Fruit fly (Drosophila melanogaster) whole organism, embryonic: ENCODE data around the gene CG6959.

Source experiments
- B-H2 ChIP-seq: fragments of 200-800 bp; sonication (Bioruptor generic); optimal IDR thresholded peaks from 2 replicates; lab custom pipeline; 2018; ENCODE audit warnings: missing biosample characterization, mild to moderate bottlenecking, missing genetic modification characterization
- Bgb ChIP-seq: fragments of 200-800 bp; sonication (Bioruptor generic); IDR thresholded peaks from 2 replicates; pipeline ENCODE4 v1.3.6; 2022; ENCODE audit warnings: missing biosample characterization, missing genetic modification characterization; ENCODE audit not compliant: partially characterized antibody
- CG10209 ChIP-seq: fragments of 200-800 bp; sonication (Bioruptor generic); optimal IDR thresholded peaks from 3 replicates; lab custom pipeline; 2017; ENCODE audit warnings: missing biosample characterization, mild to moderate bottlenecking, missing genetic modification characterization, missing genetic modification reagents
- CG10431 ChIP-seq: fragments of 200-800 bp; sonication (Bioruptor generic); optimal IDR thresholded peaks from 3 replicates; lab custom pipeline; 2018; ENCODE audit warnings: missing biosample characterization, mild to moderate bottlenecking, missing genetic modification characterization
- CG10979 ChIP-seq: fragments of 200-800 bp; sonication (Bioruptor generic); optimal IDR thresholded peaks from 2 replicates; lab custom pipeline; 2018; ENCODE audit warnings: missing biosample characterization, mild to moderate bottlenecking, missing genetic modification characterization, moderate library complexity
- CG11504 ChIP-seq: fragments of 200-800 bp; sonication (Bioruptor generic); optimal IDR thresholded peaks from 3 replicates; lab custom pipeline; 2019; ENCODE audit warnings: missing biosample characterization, mild to moderate bottlenecking, missing genetic modification characterization, moderate library complexity
- CG12659 ChIP-seq: fragments of 200-800 bp; sonication (Bioruptor generic); optimal IDR thresholded peaks from 3 replicates; lab custom pipeline; 2017; ENCODE audit warnings: mild to moderate bottlenecking, missing biosample characterization, missing genetic modification reagents, missing genetic modification characterization
- CG13287 ChIP-seq: fragments of 200-800 bp; sonication (Bioruptor generic); IDR thresholded peaks from 2 replicates; pipeline ENCODE4 v1.3.6; 2022; ENCODE audit warnings: missing biosample characterization, missing genetic modification characterization; ENCODE audit not compliant: partially characterized antibody
- CG14667 ChIP-seq: fragments of 200-800 bp; sonication (Bioruptor generic); IDR thresholded peaks from 2 replicates; pipeline ENCODE4 v1.3.6; 2022; ENCODE audit warnings: missing biosample characterization, missing genetic modification characterization
- CG1529 ChIP-seq: fragments of 200-800 bp; sonication (Bioruptor generic); optimal IDR thresholded peaks from 3 replicates; lab custom pipeline; 2018; ENCODE audit warnings: missing biosample characterization, missing genetic modification characterization
- CG15514 ChIP-seq: fragments of 200-800 bp; sonication (Bioruptor generic); optimal IDR thresholded peaks from 3 replicates; lab custom pipeline; 2017; ENCODE audit warnings: missing biosample characterization, missing genetic modification characterization, mild to moderate bottlenecking, moderate library complexity, missing genetic modification reagents
- CG15601 ChIP-seq: fragments of 200-800 bp; sonication (Bioruptor generic); optimal IDR thresholded peaks from 3 replicates; lab custom pipeline; 2019; ENCODE audit warnings: missing biosample characterization, mild to moderate bottlenecking, missing genetic modification characterization, moderate library complexity
- CG16813 ChIP-seq: fragments of 200-800 bp; sonication (Bioruptor generic); IDR thresholded peaks from 3 replicates; pipeline ENCODE4 v1.3.6; 2022; ENCODE audit warnings: missing biosample characterization, missing genetic modification characterization; ENCODE audit not compliant: partially characterized antibody
- CG17361 ChIP-seq: fragments of 200-800 bp; sonication (Bioruptor generic); IDR thresholded peaks from 3 replicates; pipeline ENCODE4 v1.3.6; 2022; ENCODE audit warnings: missing biosample characterization, missing genetic modification characterization
- CG17385 ChIP-seq: fragments of 200-800 bp; sonication (Bioruptor generic); optimal IDR thresholded peaks from 3 replicates; lab custom pipeline; 2018; ENCODE audit warnings: missing biosample characterization, mild to moderate bottlenecking, missing genetic modification characterization
- CG2116 ChIP-seq: fragments of 200-800 bp; sonication (Bioruptor generic); optimal IDR thresholded peaks from 3 replicates; lab custom pipeline; 2018; ENCODE audit warnings: missing biosample characterization, mild to moderate bottlenecking, missing genetic modification characterization
- CG33213 ChIP-seq: fragments of 200-800 bp; sonication (Bioruptor generic); optimal IDR thresholded peaks from 3 replicates; lab custom pipeline; 2016; ENCODE audit warnings: missing biosample characterization, missing genetic modification characterization
- CG42726 ChIP-seq: fragments of 200-800 bp; sonication (Bioruptor generic); IDR thresholded peaks from 2 replicates; pipeline ENCODE4 v1.3.6; 2022; ENCODE audit warnings: missing biosample characterization, missing genetic modification characterization; ENCODE audit not compliant: partially characterized antibody
- CG4404 ChIP-seq: fragments of 200-800 bp; sonication (Bioruptor generic); IDR thresholded peaks from 2 replicates; pipeline ENCODE4 v1.3.6; 2022; ENCODE audit warnings: missing biosample characterization, missing genetic modification characterization
- CG4854 ChIP-seq: fragments of 200-800 bp; sonication (Bioruptor generic); optimal IDR thresholded peaks from 2 replicates; lab custom pipeline; 2016; ENCODE audit warnings: missing biosample characterization, missing genetic modification characterization, inconsistent platforms
- CG7357 ChIP-seq: fragments of 200-800 bp; sonication (Bioruptor generic); IDR thresholded peaks from 3 replicates; pipeline ENCODE4 v1.3.6; 2022; ENCODE audit warnings: missing biosample characterization, missing genetic modification characterization
- CG7928 ChIP-seq: fragments of 200-800 bp; sonication (Bioruptor generic); optimal IDR thresholded peaks from 2 replicates; lab custom pipeline; 2017; ENCODE audit warnings: missing biosample characterization, mild to moderate bottlenecking, missing genetic modification characterization
- CG7987 ChIP-seq: fragments of 200-800 bp; sonication (Bioruptor generic); optimal IDR thresholded peaks from 2 replicates; lab custom pipeline; 2018; ENCODE audit warnings: missing biosample characterization, mild to moderate bottlenecking, missing genetic modification characterization, moderate library complexity
- CG8089 ChIP-seq: fragments of 200-800 bp; sonication (Bioruptor generic); optimal IDR thresholded peaks from 3 replicates; lab custom pipeline; 2016; ENCODE audit warnings: missing biosample characterization, missing genetic modification characterization
- CG8290 ChIP-seq, 3 experiments: fragments of 200-800 bp; sonication (Bioruptor generic); optimal IDR thresholded peaks; 2 replicates each; lab custom pipeline; 2016 to 2019; ENCODE audit warnings: missing biosample characterization in 3 of 3, missing genetic modification characterization in 3 of 3, mild to moderate bottlenecking in 2 of 3, moderate library complexity in 1 of 3
- CG8765 ChIP-seq: fragments of 200-800 bp; sonication (Bioruptor generic); IDR thresholded peaks from 2 replicates; pipeline ENCODE4 v1.3.6; 2022; ENCODE audit warnings: missing biosample characterization, missing genetic modification characterization
- Doc2 ChIP-seq: fragments of 200-800 bp; sonication (Bioruptor generic); IDR thresholded peaks from 2 replicates; pipeline ENCODE4 v1.3.6; 2022; ENCODE audit warnings: missing biosample characterization, missing genetic modification characterization
- Dref ChIP-seq: fragments of 200-800 bp; sonication (Bioruptor generic); IDR thresholded peaks from 2 replicates; pipeline ENCODE4 v1.3.6; 2022; ENCODE audit warnings: missing biosample characterization, missing genetic modification characterization
- Fer3 ChIP-seq: fragments of 200-800 bp; sonication (Bioruptor generic); optimal IDR thresholded peaks from 2 replicates; lab custom pipeline; 2018; ENCODE audit warnings: missing biosample characterization, mild to moderate bottlenecking, missing genetic modification characterization, moderate library complexity
- HLH54F ChIP-seq: fragments of 200-800 bp; sonication (Bioruptor generic); optimal IDR thresholded peaks from 3 replicates; lab custom pipeline; 2016; ENCODE audit warnings: missing biosample characterization, missing genetic modification characterization
- Hmx ChIP-seq: fragments of 200-800 bp; sonication (Bioruptor generic); optimal IDR thresholded peaks from 2 replicates; lab custom pipeline; 2016; ENCODE audit warnings: missing biosample characterization, missing genetic modification characterization
- MESR4 ChIP-seq: fragments of 200-800 bp; sonication (Bioruptor generic); optimal IDR thresholded peaks from 2 replicates; lab custom pipeline; 2018; ENCODE audit warnings: missing biosample characterization, mild to moderate bottlenecking, missing genetic modification characterization, moderate library complexity
- Med ChIP-seq: fragments of 200-800 bp; sonication (Bioruptor generic); peaks from one replicate; lab custom pipeline; 2016; ENCODE audit warnings: missing biosample characterization, missing genetic modification characterization, mild to moderate bottlenecking, inconsistent platforms, moderate library complexity
- Opbp ChIP-seq: fragments of 200-800 bp; sonication (Bioruptor generic); IDR thresholded peaks from 3 replicates; pipeline ENCODE4 v1.3.6; 2022; ENCODE audit warnings: missing biosample characterization, missing genetic modification characterization; ENCODE audit not compliant: partially characterized antibody
- amos ChIP-seq: fragments of 200-800 bp; sonication (Bioruptor generic); IDR thresholded peaks from 2 replicates; pipeline ENCODE4 v1.3.6; 2022; ENCODE audit warnings: missing biosample characterization, missing genetic modification characterization; ENCODE audit not compliant: partially characterized antibody
- ase ChIP-seq: fragments of 200-800 bp; sonication (Bioruptor generic); IDR thresholded peaks from 3 replicates; pipeline ENCODE4 v1.3.6; 2022; ENCODE audit warnings: missing biosample characterization, missing genetic modification characterization
- bbx ChIP-seq: fragments of 200-800 bp; sonication (Bioruptor generic); IDR thresholded peaks from 2 replicates; pipeline ENCODE4 v1.3.6; 2022; ENCODE audit warnings: missing biosample characterization, missing genetic modification characterization; ENCODE audit not compliant: partially characterized antibody
- crp ChIP-seq, 2 experiments: fragments of 200-800 bp; sonication (Bioruptor generic); optimal IDR thresholded peaks; 2 replicates in 1 of 2; 3 replicates in 1 of 2; lab custom pipeline; 2017; ENCODE audit warnings: missing biosample characterization in 2 of 2, missing genetic modification characterization in 2 of 2, mild to moderate bottlenecking in 1 of 2, moderate library complexity in 1 of 2
- danr ChIP-seq: fragments of 200-800 bp; sonication (Bioruptor generic); IDR thresholded peaks from 2 replicates; pipeline ENCODE4 v1.3.6; 2022; ENCODE audit warnings: missing biosample characterization, missing genetic modification characterization
- esg ChIP-seq: fragments of 200-800 bp; sonication (Bioruptor generic); conservative IDR thresholded peaks from 2 replicates; pipeline ENCODE4 v1.3.6; 2022; ENCODE audit warnings: missing biosample characterization, missing genetic modification characterization
- ftz-f1 ChIP-seq: fragments of 200-800 bp; sonication (Bioruptor generic); optimal IDR thresholded peaks from 2 replicates; lab custom pipeline; 2016; ENCODE audit warnings: missing biosample characterization, missing genetic modification characterization
- inv ChIP-seq: fragments of 200-800 bp; sonication (Bioruptor generic); IDR thresholded peaks from 2 replicates; pipeline ENCODE4 v1.3.6; 2022; ENCODE audit warnings: missing biosample characterization, missing genetic modification characterization; ENCODE audit not compliant: partially characterized antibody
- lbe ChIP-seq: fragments of 200-800 bp; sonication (Bioruptor generic); optimal IDR thresholded peaks from 2 replicates; lab custom pipeline; 2016; ENCODE audit warnings: missing biosample characterization, mild to moderate bottlenecking, missing genetic modification characterization
- lmd ChIP-seq: fragments of 200-800 bp; sonication (Bioruptor generic); IDR thresholded peaks from 2 replicates; pipeline ENCODE4 v1.3.6; 2022; ENCODE audit warnings: missing biosample characterization, missing genetic modification characterization
- nom ChIP-seq: fragments of 200-800 bp; sonication (Bioruptor generic); optimal IDR thresholded peaks from 2 replicates; lab custom pipeline; 2017; ENCODE audit warnings: missing biosample characterization, missing genetic modification characterization, mild to moderate bottlenecking, moderate library complexity, missing genetic modification reagents
- sisA ChIP-seq: fragments of 200-800 bp; sonication (Bioruptor generic); IDR thresholded peaks from 2 replicates; pipeline ENCODE4 v1.3.6; 2022; ENCODE audit warnings: missing biosample characterization, missing genetic modification characterization
- sna ChIP-seq: fragments of 200-800 bp; sonication (Bioruptor generic); IDR thresholded peaks from 2 replicates; pipeline ENCODE4 v1.3.6; 2022; ENCODE audit warnings: missing biosample characterization, missing genetic modification characterization; ENCODE audit not compliant: partially characterized antibody
- trem ChIP-seq: fragments of 200-800 bp; optimal IDR thresholded peaks from 3 replicates; lab custom pipeline; 2019; ENCODE audit warnings: missing biosample characterization, mild to moderate bottlenecking, missing genetic modification characterization, moderate library complexity
- zen2 ChIP-seq: fragments of 200-800 bp; sonication (Bioruptor generic); IDR thresholded peaks from 3 replicates; pipeline ENCODE4 v1.3.6; 2022; ENCODE audit warnings: missing biosample characterization, missing genetic modification characterization; ENCODE audit not compliant: partially characterized antibody

Gene CG6959

dm6 chr3R:11822266-11822665 lies 47.0 kb downstream of the CG6959 start, which contains the start of gene Kyat (continued):
- peak; percentile 59 for TF ChIP-seq CG12659 (GFP tag; lab: Kevin White, UChicago)
- no peak for TF ChIP-seq CG10979
- TF ChIP-seq CG42726 (GFP tag; lab: Robert Waterston, UW): peak; percentile 96
- peak; percentile 7 for TF ChIP-seq lbe (GFP tag; lab: Kevin White, UChicago)
- TF ChIP-seq CG8290 (GFP tag; optimal IDR thresholded peaks at IDR 0.05; lab: Kevin White, UChicago): no peak
- no peak for TF ChIP-seq CG8290 (tag; optimal IDR thresholded peaks at IDR 0.05; lab: Kevin White, UChicago)
- TF ChIP-seq CG2116: peak; percentile 93
- peak; percentile 99 for TF ChIP-seq amos (GFP tag; lab: Robert Waterston, UW)
- TF ChIP-seq nom (GFP tag; lab: Kevin White, UChicago): no peak
- no peak for TF ChIP-seq CG7357
- TF ChIP-seq trem: peak; percentile 64
- no peak for TF ChIP-seq CG17385 (GFP tag; lab: Kevin White, UChicago)
- TF ChIP-seq CG1529 (GFP tag; lab: Kevin White, UChicago): no peak
- no peak for TF ChIP-seq CG14667 (GFP tag; lab: Robert Waterston, UW)
- no peak for TF ChIP-seq CG4404 (GFP tag; lab: Robert Waterston, UW)
- no peak for TF ChIP-seq Doc2
- TF ChIP-seq zen2: peak; percentile 98
- TF ChIP-seq CG13287 (GFP tag; lab: Robert Waterston, UW): peak; percentile 99
- TF ChIP-seq CG15601 (tag; lab: Kevin White, UChicago): peak; percentile 38
- TF ChIP-seq bbx: peak; percentile 99
- peak; percentile 97 for TF ChIP-seq Opbp
- TF ChIP-seq inv (GFP tag; lab: Robert Waterston, UW): peak; percentile 96
- TF ChIP-seq CG11504 (tag; lab: Kevin White, UChicago): no peak
- TF ChIP-seq B-H2 (GFP tag; lab: Kevin White, UChicago): peak; percentile 56
- TF ChIP-seq lmd: no peak
- TF ChIP-seq HLH54F (GFP tag; lab: Kevin White, UChicago): no peak
- TF ChIP-seq CG15514 (GFP tag; lab: Kevin White, UChicago): peak; percentile 35
- peak; percentile 79 for TF ChIP-seq Med (GFP tag; lab: Kevin White, UChicago)
- TF ChIP-seq CG17361 (GFP tag; lab: Robert Waterston, UW): no peak
- TF ChIP-seq ase (GFP tag; lab: Robert Waterston, UW): no peak
- no peak for TF ChIP-seq CG8089 (GFP tag; lab: Kevin White, UChicago)
- TF ChIP-seq Fer3 (tag; lab: Kevin White, UChicago): no peak
- TF ChIP-seq danr: no peak
- peak; percentile 99 for TF ChIP-seq Bgb (GFP tag; lab: Robert Waterston, UW)
- TF ChIP-seq sisA (GFP tag; lab: Robert Waterston, UW): no peak
- peak; percentile 98 for TF ChIP-seq sna (GFP tag; lab: Robert Waterston, UW)
- peak; percentile 92 for TF ChIP-seq CG7928
- no peak for TF ChIP-seq CG7987 (GFP tag; lab: Kevin White, UChicago)
- peak; percentile 97 for TF ChIP-seq CG16813 (GFP tag; lab: Robert Waterston, UW)
- TF ChIP-seq MESR4: peak; percentile 27
- TF ChIP-seq crp (GFP tag; optimal IDR thresholded peaks at IDR 0.05; lab: Kevin White, UChicago): peak in 1 of 2 experiments; percentile 55
- TF ChIP-seq CG10431 (GFP tag; lab: Kevin White, UChicago): no peak
- peak; percentile 4 for TF ChIP-seq CG33213
- no peak for TF ChIP-seq CG8765 (GFP tag; lab: Robert Waterston, UW)
- no peak for TF ChIP-seq esg
- no peak for TF ChIP-seq Hmx (GFP tag; lab: Kevin White, UChicago)
- peak; percentile 99 for TF ChIP-seq Dref (GFP tag; lab: Robert Waterston, UW)
- peak; percentile 88 for TF ChIP-seq ftz-f1 (GFP tag; lab: Kevin White, UChicago)
- TF ChIP-seq CG4854 (GFP tag; lab: Kevin White, UChicago): peak; percentile 17
- no peak for TF ChIP-seq CG10209 (GFP tag; lab: Kevin White, UChicago)
